Worm (Caenorhabditis elegans): ENCODE measurements around the gene C44C10.11.
A peak's percentile ranks its signal among the peaks of the same experiment; 100 is the strongest.

C44C10.11 gene

DNA sequence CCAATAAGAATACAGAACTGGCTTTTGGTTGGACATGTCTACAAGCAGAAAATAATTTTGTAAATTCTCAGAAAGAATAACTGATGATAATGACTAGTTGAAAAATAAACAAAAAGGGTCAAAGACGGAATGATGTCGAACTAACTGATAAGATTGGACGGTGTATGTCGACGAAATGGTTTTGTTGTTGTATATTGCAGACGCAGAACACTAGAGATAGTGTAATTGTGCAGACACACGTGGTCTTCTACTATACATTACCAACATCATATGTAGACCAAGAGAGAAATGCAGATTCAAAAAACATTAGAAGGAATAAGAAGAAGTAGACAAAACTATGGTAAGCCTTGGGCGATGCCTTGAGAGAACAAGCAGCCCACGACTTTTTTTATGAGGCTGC, 17.6 kb upstream of the C44C10.11 start, which contains the start of the genes gst-42 and D1053.2 (continued):
- TF ChIP-seq unc-62 (GFP tag; optimal IDR thresholded peaks at IDR 0.05) (no peak), snpc-4 (tag; optimal IDR thresholded peaks at IDR 0.05) (no peak), hlh-4 (tag; optimal IDR thresholded peaks at IDR 0.05) (no peak), pag-3 (tag; optimal IDR thresholded peaks at IDR 0.05; ENCODE audit: borderline replicate concordance, insufficient read depth) (no peak), egl-13 (tag; optimal IDR thresholded peaks at IDR 0.05) (no peak), snu-23 (GFP tag; optimal IDR thresholded peaks at IDR 0.05) (peak; percentile 55), elt-2 (tag; optimal IDR thresholded peaks at IDR 0.05) (peak; percentile 93), nhr-19 (GFP tag; conservative IDR thresholded peaks at IDR 0.05) (peak; percentile 46), zag-1 (tag; optimal IDR thresholded peaks at IDR 0.05) (no peak), dsc-1 (tag; optimal IDR thresholded peaks at IDR 0.05) (no peak), lin-15B (tag; optimal IDR thresholded peaks at IDR 0.05) (no peak), fos-1 (tag; optimal IDR thresholded peaks at IDR 0.05) (no peak), xbp-1 (tag; optimal IDR thresholded peaks at IDR 0.05) (no peak), isw-1 (GFP tag; IDR thresholded peaks at IDR 0.05) (no peak), efl-1 (optimal IDR thresholded peaks at IDR 0.05) (no peak), efl-1 (GFP tag; optimal IDR thresholded peaks at IDR 0.05 in 1 of 2) (no peak), ceh-82 (tag; optimal IDR thresholded peaks at IDR 0.05) (no peak), sup-37 (GFP tag; optimal IDR thresholded peaks at IDR 0.05) (no peak), unc-30 (tag; optimal IDR thresholded peaks at IDR 0.05) (no peak), mab-9 (GFP tag; IDR thresholded peaks at IDR 0.05) (no peak), mep-1 (tag; optimal IDR thresholded peaks at IDR 0.05) (peak; percentile 19), C04F5.9 (tag; optimal IDR thresholded peaks at IDR 0.05) (no peak), lin-13 (GFP tag; optimal IDR thresholded peaks at IDR 0.05) (no peak), ceh-88 (GFP tag; IDR thresholded peaks at IDR 0.05) (no peak), unc-98 (GFP tag; IDR thresholded peaks at IDR 0.05) (no peak), pax-3 (tag; optimal IDR thresholded peaks at IDR 0.05) (no peak), ztf-11 (tag; optimal IDR thresholded peaks at IDR 0.05) (no peak), Y116A8C.19 (tag; optimal IDR thresholded peaks at IDR 0.05; ENCODE audit: borderline replicate concordance) (no peak), nhr-237 (tag; optimal IDR thresholded peaks at IDR 0.05) (no peak), nhr-85 (tag) (peak; percentile 84), jun-1 (tag; optimal IDR thresholded peaks at IDR 0.05) (peak; percentile 1), tbx-2 (tag; optimal IDR thresholded peaks at IDR 0.05) (peak; percentile 28), alr-1 (tag; optimal IDR thresholded peaks at IDR 0.05; ENCODE audit: borderline replicate concordance) (no peak), unc-130 (tag; optimal IDR thresholded peaks at IDR 0.05) (peak; percentile 47), mdl-1 (tag; optimal IDR thresholded peaks at IDR 0.05) (peak in 1 of 2 experiments; percentile 86), hpl-2 (GFP tag; optimal IDR thresholded peaks at IDR 0.05) (no peak), aha-1 (tag; optimal IDR thresholded peaks at IDR 0.05) (no peak), rnt-1 (tag; optimal IDR thresholded peaks at IDR 0.05) (no peak), mef-2 (tag; optimal IDR thresholded peaks at IDR 0.05) (no peak), sox-4 (tag; optimal IDR thresholded peaks at IDR 0.05) (no peak), C34B4.2 (tag; optimal IDR thresholded peaks at IDR 0.05) (no peak)

DNA sequence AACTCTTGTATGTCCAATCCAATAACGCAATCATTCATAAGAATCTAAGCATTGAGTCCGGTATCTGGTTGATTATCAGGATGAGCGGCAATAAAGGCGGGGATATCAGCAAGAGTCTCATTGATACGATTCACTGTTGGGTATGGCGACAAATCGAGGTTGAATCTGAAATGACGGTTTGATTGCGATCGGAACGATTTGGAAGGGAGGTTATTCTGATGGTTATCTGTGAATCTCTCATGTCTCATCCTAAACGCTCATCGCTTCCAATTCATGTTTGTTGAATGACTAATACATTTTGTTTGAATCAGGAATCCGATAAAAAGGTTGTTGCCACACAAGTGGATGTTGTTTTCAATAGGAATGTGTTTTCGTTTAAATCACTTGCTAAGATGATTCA, 16.3 kb upstream of the C44C10.11 start:
- TF ChIP-seq blmp-1 (tag; optimal IDR thresholded peaks at IDR 0.05) (peak; percentile 26), ceh-8 (GFP tag; optimal IDR thresholded peaks at IDR 0.05) (no peak), lin-35 (GFP tag; optimal IDR thresholded peaks at IDR 0.05) (no peak), ama-1 (optimal IDR thresholded peaks at IDR 0.05) (no peak), C34B4.2 (tag; optimal IDR thresholded peaks at IDR 0.05) (no peak), lin-14 (GFP tag; optimal IDR thresholded peaks at IDR 0.05) (peak; percentile 55), nhr-90 (tag; optimal IDR thresholded peaks at IDR 0.05; ENCODE audit: poor library complexity) (no peak), mab-9 (GFP tag; IDR thresholded peaks at IDR 0.05) (no peak), nhr-85 (tag) (peak; percentile 77), pax-3 (tag; optimal IDR thresholded peaks at IDR 0.05) (no peak), hlh-4 (tag; optimal IDR thresholded peaks at IDR 0.05) (no peak), unc-130 (tag; optimal IDR thresholded peaks at IDR 0.05) (no peak)
